Worm (Caenorhabditis elegans) whole organism, midembryonic: Measurements from ENCODE around the gene kdin-1.

ENCODE experiments used
- T22C8.4 ChIP-seq: fragments of 200-800 bp; sonication (Bioruptor generic); IDR thresholded peaks from 2 replicates; pipeline ENCODE4 v1.3.6; 2022; ENCODE audit warnings: missing genetic modification characterization, missing compliant biosample characterization
- cog-1 ChIP-seq: sonication (generic microtip); optimal IDR thresholded peaks from 2 replicates; lab custom pipeline; 2016; ENCODE audit warnings: missing genetic modification characterization, missing compliant biosample characterization
- flt-1 ChIP-seq: fragments of 200-800 bp; sonication (Bioruptor generic); IDR thresholded peaks from 2 replicates; pipeline ENCODE4 v1.3.6; 2022; ENCODE audit warnings: missing genetic modification characterization, missing compliant biosample characterization
- klf-2 ChIP-seq: fragments of 200-800 bp; sonication (Bioruptor generic); conservative IDR thresholded peaks from 2 replicates; pipeline ENCODE4 v1.3.6; 2022; ENCODE audit warnings: missing genetic modification reagents, missing genetic modification characterization, missing compliant biosample characterization
- med-1 ChIP-seq: sonication (generic microtip); optimal IDR thresholded peaks from 2 replicates; lab custom pipeline; 2017; ENCODE audit warnings: missing genetic modification characterization, mild to moderate bottlenecking, missing compliant biosample characterization, antibody characterized with exemption, missing genetic modification reagents; ENCODE audit not compliant: insufficient read depth
- ref-1 ChIP-seq: fragments of 200-800 bp; sonication (Bioruptor generic); conservative IDR thresholded peaks from 2 replicates; pipeline ENCODE4 v1.3.6; 2022; ENCODE audit warnings: missing genetic modification reagents, missing genetic modification characterization, missing compliant biosample characterization
- tab-1 ChIP-seq: fragments of 200-800 bp; sonication (Bioruptor generic); IDR thresholded peaks from 2 replicates; pipeline ENCODE4 v1.3.6; 2022; ENCODE audit warnings: missing genetic modification characterization, missing compliant biosample characterization
- ztf-23 ChIP-seq: fragments of 200-800 bp; sonication (Bioruptor generic); IDR thresholded peaks from 2 replicates; pipeline ENCODE4 v1.3.6; 2022; ENCODE audit warnings: missing genetic modification reagents, missing genetic modification characterization, missing compliant biosample characterization
- ztf-29 ChIP-seq: fragments of 200-800 bp; sonication (Bioruptor generic); IDR thresholded peaks from 2 replicates; pipeline ENCODE4 v1.3.6; 2022; ENCODE audit warnings: missing genetic modification reagents, missing genetic modification characterization, missing compliant biosample characterization

The kdin-1 gene

ce11 chrIV:11019962-11020550 is 18.4 kb upstream of the kdin-1 start, which contains the start of gene F13H10.8:
F13H10.8 (plus strand) TSS chrIV:11020517.
- TF ChIP-seq klf-2 (GFP tag; lab: Robert Waterston, UW) = no peak
- TF ChIP-seq ztf-23 (GFP tag; lab: Robert Waterston, UW) = no peak
- TF ChIP-seq cog-1 = no peak
- TF ChIP-seq T22C8.4 (GFP tag; lab: Robert Waterston, UW) = no peak
- TF ChIP-seq flt-1 (GFP tag; lab: Robert Waterston, UW) = no peak
- no peak for TF ChIP-seq tab-1
- TF ChIP-seq ztf-29 (GFP tag; lab: Robert Waterston, UW) = no peak
- no peak for TF ChIP-seq ref-1
- no peak for TF ChIP-seq med-1 (GFP tag; lab: Kevin White, UChicago)

- no peak for TF ChIP-seq ztf-29 (GFP tag; lab: Robert Waterston, UW)
- TF ChIP-seq T22C8.4 (GFP tag; lab: Robert Waterston, UW) = no peak
- no peak for TF ChIP-seq tab-1
- TF ChIP-seq med-1 (GFP tag; lab: Kevin White, UChicago) = no peak
- no peak for TF ChIP-seq klf-2 (GFP tag; lab: Robert Waterston, UW)
- TF ChIP-seq ztf-23 (GFP tag; lab: Robert Waterston, UW) = no peak
- no peak for TF ChIP-seq flt-1 (GFP tag; lab: Robert Waterston, UW)
- TF ChIP-seq cog-1 = no peak
- TF ChIP-seq ref-1 = no peak
Measured at ce11 chrIV:11021512-11022268, 16.8 kb upstream of the kdin-1 start, which contains the start of gene mogs-1. mogs-1 (minus strand) TSS chrIV:11021928.

- TF ChIP-seq tab-1 (no peak), T22C8.4 (GFP tag; lab: Robert Waterston, UW) (no peak), med-1 (GFP tag; lab: Kevin White, UChicago) (no peak), klf-2 (GFP tag; lab: Robert Waterston, UW) (no peak), ztf-29 (GFP tag; lab: Robert Waterston, UW) (no peak), cog-1 (no peak), ref-1 (no peak), ztf-23 (GFP tag; lab: Robert Waterston, UW) (no peak), flt-1 (GFP tag; lab: Robert Waterston, UW) (no peak)
Measured at ce11 chrIV:11022303-11022702, 16.2 kb upstream of the kdin-1 start, which contains the start of gene alh-3. alh-3 (plus strand) TSS chrIV:11022603.

- TF ChIP-seq ref-1 (peak; percentile 99), cog-1 (peak; percentile 99), flt-1 (GFP tag; lab: Robert Waterston, UW) (peak; percentile 99), T22C8.4 (GFP tag; lab: Robert Waterston, UW) (peak; percentile 96), med-1 (GFP tag; lab: Kevin White, UChicago) (peak; percentile 94), ztf-29 (GFP tag; lab: Robert Waterston, UW) (peak; percentile 97), klf-2 (GFP tag; lab: Robert Waterston, UW) (peak; percentile 97), ztf-23 (GFP tag; lab: Robert Waterston, UW) (peak; percentile 97), tab-1 (peak; percentile 100)
Measured at ce11 chrIV:11025941-11026340, 12.5 kb upstream of the kdin-1 start.

- 0 out of 2 replicates have a peak, but pooled peaks have one; percentile 11 for TF ChIP-seq T22C8.4 (GFP tag; lab: Robert Waterston, UW)
- TF ChIP-seq klf-2 (GFP tag; lab: Robert Waterston, UW) = no peak
- no peak for TF ChIP-seq ref-1
- TF ChIP-seq tab-1 = no peak
Measured at ce11 chrIV:11026648-11027047, 11.8 kb upstream of the kdin-1 start.

- no peak for TF ChIP-seq ref-1
- TF ChIP-seq cog-1 = peak; percentile 76
- TF ChIP-seq flt-1 (GFP tag; lab: Robert Waterston, UW) = peak; percentile 76; the same call in 1 of the 2 replicates
- no peak for TF ChIP-seq tab-1
- no peak for TF ChIP-seq klf-2 (GFP tag; lab: Robert Waterston, UW)
- no peak for TF ChIP-seq ztf-29 (GFP tag; lab: Robert Waterston, UW)
- no peak for TF ChIP-seq med-1 (GFP tag; lab: Kevin White, UChicago)
- no peak for TF ChIP-seq T22C8.4 (GFP tag; lab: Robert Waterston, UW)
Measured at ce11 chrIV:11027560-11027959, 10.9 kb upstream of the kdin-1 start.

- no peak for TF ChIP-seq tab-1
- TF ChIP-seq ref-1 = no peak
- no peak for TF ChIP-seq cog-1
Measured at ce11 chrIV:11029412-11029811, 9.0 kb upstream of the kdin-1 start, which contains the start of gene hrg-5. hrg-5 (minus strand) TSS chrIV:11029428.

ce11 chrIV:11030117-11030516 is 8.3 kb upstream of the kdin-1 start:
- no peak for TF ChIP-seq T22C8.4 (GFP tag; lab: Robert Waterston, UW)
- TF ChIP-seq klf-2 (GFP tag; lab: Robert Waterston, UW) = no peak
- no peak for TF ChIP-seq ztf-29 (GFP tag; lab: Robert Waterston, UW)
- no peak for TF ChIP-seq med-1 (GFP tag; lab: Kevin White, UChicago)
- no peak for TF ChIP-seq cog-1
- TF ChIP-seq tab-1 = no peak
- no peak for TF ChIP-seq flt-1 (GFP tag; lab: Robert Waterston, UW)
- no peak for TF ChIP-seq ztf-23 (GFP tag; lab: Robert Waterston, UW)
- TF ChIP-seq ref-1 = no peak

ce11 chrIV:11030893-11031292 is 7.6 kb upstream of the kdin-1 start, which contains the start of gene hrg-4:
hrg-4 (minus strand) TSS chrIV:11030993.
- TF ChIP-seq ztf-29 (GFP tag; lab: Robert Waterston, UW) (no peak), cog-1 (no peak), ref-1 (no peak)

ce11 chrIV:11031640-11032039 is 6.8 kb upstream of the kdin-1 start:
- no peak for TF ChIP-seq flt-1 (GFP tag; lab: Robert Waterston, UW)
- TF ChIP-seq ref-1 = no peak
- TF ChIP-seq T22C8.4 (GFP tag; lab: Robert Waterston, UW) = no peak
- no peak for TF ChIP-seq tab-1
- no peak for TF ChIP-seq cog-1
